Worm (Caenorhabditis elegans) whole organism, L1 larva: ENCODE measurements around the gene srsx-33.

Experiments used
- C04F5.9 ChIP-seq: sonication (generic microtip); optimal IDR thresholded peaks from 2 replicates; lab custom pipeline; 2016; ENCODE audit warnings: missing genetic modification characterization, missing compliant biosample characterization
- Y116A8C.19 ChIP-seq: sonication (generic microtip); optimal IDR thresholded peaks from 2 replicates; lab custom pipeline; 2016; ENCODE audit warnings: missing compliant biosample characterization, missing genetic modification characterization, borderline replicate concordance
- aha-1 ChIP-seq: fragments of 150-350 bp; optimal IDR thresholded peaks from 2 replicates; lab custom pipeline; 2014; ENCODE audit warnings: missing biosample characterization, missing genetic modification characterization
- alr-1 ChIP-seq: fragments of 200-800 bp; sonication (Bioruptor generic); optimal IDR thresholded peaks from 2 replicates; lab custom pipeline; 2018; ENCODE audit warnings: borderline replicate concordance, mild to moderate bottlenecking, missing genetic modification characterization, missing compliant biosample characterization
- ama-1 ChIP-seq: fragments of 150-350 bp; optimal IDR thresholded peaks from 2 replicates; lab custom pipeline; 2014
- ceh-82 ChIP-seq, 3 experiments: fragments of 150-350 bp in 1 of 3; sonication (generic microtip) in 2 of 3; optimal IDR thresholded peaks; 2 replicates each; lab custom pipeline; 2014 to 2017; ENCODE audit warnings: missing biosample characterization in 3 of 3, missing genetic modification characterization in 3 of 3
- efl-1 ChIP-seq, 4 experiments: fragments of 150-350 bp; optimal IDR thresholded peaks in 3 of 4; peaks in 1 of 4; 1 replicate in 1 of 4; 2 replicates in 3 of 4; lab custom pipeline; 2014; ENCODE audit warnings: missing biosample characterization in 2 of 4, missing genetic modification characterization in 2 of 4, missing genetic modification reagents in 2 of 4
- efl-3 ChIP-seq: fragments of 200-800 bp; sonication (Bioruptor generic); optimal IDR thresholded peaks from 2 replicates; lab custom pipeline; 2018; ENCODE audit warnings: mild to moderate bottlenecking, missing genetic modification characterization, missing compliant biosample characterization
- elt-2 ChIP-seq: sonication (generic microtip); optimal IDR thresholded peaks from 2 replicates; lab custom pipeline; 2016; ENCODE audit warnings: missing genetic modification characterization, mild to moderate bottlenecking, inconsistent platforms, missing compliant biosample characterization, missing genetic modification reagents
- lin-14 ChIP-seq: fragments of 200-800 bp; sonication (Bioruptor generic); optimal IDR thresholded peaks from 2 replicates; lab custom pipeline; 2018; ENCODE audit warnings: mild to moderate bottlenecking, missing genetic modification characterization, moderate library complexity, missing compliant biosample characterization
- lin-39 ChIP-seq: fragments of 150-350 bp; optimal IDR thresholded peaks from 2 replicates; lab custom pipeline; 2014; ENCODE audit warnings: missing biosample characterization, missing genetic modification reagents, missing genetic modification characterization
- mdl-1 ChIP-seq, 2 experiments: fragments of 150-350 bp; optimal IDR thresholded peaks; 2 replicates each; lab custom pipeline; 2014 to 2017; ENCODE audit warnings: missing biosample characterization in 2 of 2, missing genetic modification characterization in 2 of 2, inconsistent platforms in 1 of 2
- nhr-19 ChIP-seq: fragments of 200-800 bp; sonication (Bioruptor generic); conservative IDR thresholded peaks from 2 replicates; pipeline ENCODE4 v1.3.6; 2022; ENCODE audit warnings: missing genetic modification characterization, missing compliant biosample characterization
- nhr-28 ChIP-seq: fragments of 150-350 bp; optimal IDR thresholded peaks from 2 replicates; lab custom pipeline; 2014; ENCODE audit warnings: missing biosample characterization, missing genetic modification characterization
- nhr-47 ChIP-seq: sonication (generic microtip); optimal IDR thresholded peaks from 2 replicates; lab custom pipeline; 2016; ENCODE audit warnings: mild to moderate bottlenecking, missing genetic modification characterization, moderate library complexity, missing compliant biosample characterization
- nhr-71 ChIP-seq: sonication (generic microtip); optimal IDR thresholded peaks from 2 replicates; lab custom pipeline; 2016; ENCODE audit warnings: mild to moderate bottlenecking, missing genetic modification characterization, moderate library complexity, missing compliant biosample characterization
- rnt-1 ChIP-seq: sonication (generic microtip); optimal IDR thresholded peaks from 2 replicates; lab custom pipeline; 2016; ENCODE audit warnings: mild to moderate bottlenecking, missing genetic modification characterization, moderate library complexity, missing compliant biosample characterization
- skn-1 ChIP-seq: fragments of 150-350 bp; optimal IDR thresholded peaks from 2 replicates; lab custom pipeline; 2014; ENCODE audit warnings: missing biosample characterization, missing genetic modification characterization
- snpc-4 ChIP-seq: fragments of 150-350 bp; optimal IDR thresholded peaks from 2 replicates; lab custom pipeline; 2014; ENCODE audit warnings: missing biosample characterization, missing genetic modification characterization
- snu-23 ChIP-seq: sonication (generic microtip); optimal IDR thresholded peaks from 2 replicates; lab custom pipeline; 2016; ENCODE audit warnings: missing genetic modification characterization, missing compliant biosample characterization
- unc-86 ChIP-seq: sonication (generic microtip); optimal IDR thresholded peaks from 2 replicates; lab custom pipeline; 2016; ENCODE audit warnings: missing genetic modification characterization, missing compliant biosample characterization
- ztf-11 ChIP-seq, 2 experiments: sonication (generic microtip); optimal IDR thresholded peaks; 2 replicates each; lab custom pipeline; 2016 to 2017; ENCODE audit warnings: missing genetic modification characterization in 2 of 2, missing biosample characterization in 1 of 2, missing compliant biosample characterization in 1 of 2

srsx-33 gene

ce11 chrV:11201826-11202565 is 50.3 kb downstream of the srsx-33 start, which contains the start of gene K10D6.4 (continued):
- TF ChIP-seq unc-86 (tag; lab: Kevin White, UChicago) (no peak), ztf-11 (tag; optimal IDR thresholded peaks at IDR 0.05; lab: Kevin White, UChicago) (no peak), nhr-71 (peak; percentile 17), lin-39 (no peak), snu-23 (GFP tag; lab: Kevin White, UChicago) (no peak), efl-1 (optimal IDR thresholded peaks at IDR 0.05; lab: Kevin White, UChicago) (no peak), efl-1 (GFP tag; optimal IDR thresholded peaks at IDR 0.05 in 1 of 2; lab: Kevin White, UChicago) (peak in 1 of 2 experiments; percentile 47), ceh-82 (tag; optimal IDR thresholded peaks at IDR 0.05; lab: Kevin White, UChicago) (no peak), nhr-28 (tag; lab: Kevin White, UChicago) (no peak), lin-14 (GFP tag; lab: Kevin White, UChicago) (no peak), efl-3 (GFP tag; lab: Kevin White, UChicago) (no peak), nhr-19 (GFP tag; lab: Robert Waterston, UW) (no peak), rnt-1 (tag; lab: Kevin White, UChicago) (no peak), snpc-4 (tag; lab: Kevin White, UChicago) (no peak), aha-1 (tag; lab: Kevin White, UChicago) (no peak), mdl-1 (tag; optimal IDR thresholded peaks at IDR 0.05; lab: Kevin White, UChicago) (no peak), nhr-47 (no peak), alr-1 (tag; lab: Kevin White, UChicago) (no peak), C04F5.9 (tag; lab: Kevin White, UChicago) (no peak), elt-2 (peak; percentile 50), Y116A8C.19 (tag; lab: Kevin White, UChicago) (no peak), ama-1 (lab: Kevin White, UChicago) (no peak), skn-1 (no peak)
